Worm (Caenorhabditis elegans): ENCODE data around the gene R166.3.

Gene R166.3

DNA sequence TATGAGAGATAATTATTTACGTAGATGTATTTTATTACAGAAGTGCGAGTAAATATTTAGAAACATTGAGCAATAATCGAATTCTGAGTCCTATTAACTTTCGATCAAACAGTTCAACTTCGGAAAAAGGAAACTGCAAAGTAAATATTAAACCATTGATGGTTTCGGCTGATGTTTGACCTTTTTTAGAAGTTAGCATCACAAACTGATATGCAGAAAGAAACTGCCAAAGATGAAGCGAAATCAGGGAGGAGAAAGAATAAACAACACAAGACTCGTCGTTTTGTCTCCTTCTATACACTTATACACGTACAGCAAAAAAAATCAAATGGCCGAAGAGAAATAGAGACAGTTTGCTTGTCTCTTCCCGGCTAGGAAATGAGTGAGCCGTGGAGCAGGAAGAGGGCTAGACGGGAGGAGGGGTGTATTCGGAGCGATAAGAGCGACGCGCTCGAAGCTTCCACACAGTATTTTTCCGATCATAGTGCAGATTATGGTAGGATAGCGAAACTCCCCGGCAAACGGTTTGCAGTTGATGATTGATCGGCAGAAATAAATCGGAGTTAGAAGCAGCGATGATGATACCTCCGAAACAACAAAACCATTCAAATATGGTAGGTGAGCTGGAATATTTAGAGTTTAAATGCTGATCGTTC is 17.5 kb upstream of the R166.3 start:
- no peak for TF ChIP-seq ceh-13 (GFP tag; optimal IDR thresholded peaks at IDR 0.05)
- no peak for TF ChIP-seq ets-7 (tag; optimal IDR thresholded peaks at IDR 0.05)
- no peak for TF ChIP-seq B0310.2 (tag; optimal IDR thresholded peaks at IDR 0.05)
- no peak for TF ChIP-seq F13C5.2 (tag; optimal IDR thresholded peaks at IDR 0.05)
- TF ChIP-seq ama-1 (optimal IDR thresholded peaks at IDR 0.05) = no peak
- no peak for TF ChIP-seq scrt-1 (GFP tag; IDR thresholded peaks at IDR 0.05)
- no peak for TF ChIP-seq sea-1 (GFP tag; conservative IDR thresholded peaks at IDR 0.05)
- TF ChIP-seq hmbx-1 (tag; optimal IDR thresholded peaks at IDR 0.05) = no peak
- no peak for TF ChIP-seq pes-1 (GFP tag; IDR thresholded peaks at IDR 0.05)

DNA sequence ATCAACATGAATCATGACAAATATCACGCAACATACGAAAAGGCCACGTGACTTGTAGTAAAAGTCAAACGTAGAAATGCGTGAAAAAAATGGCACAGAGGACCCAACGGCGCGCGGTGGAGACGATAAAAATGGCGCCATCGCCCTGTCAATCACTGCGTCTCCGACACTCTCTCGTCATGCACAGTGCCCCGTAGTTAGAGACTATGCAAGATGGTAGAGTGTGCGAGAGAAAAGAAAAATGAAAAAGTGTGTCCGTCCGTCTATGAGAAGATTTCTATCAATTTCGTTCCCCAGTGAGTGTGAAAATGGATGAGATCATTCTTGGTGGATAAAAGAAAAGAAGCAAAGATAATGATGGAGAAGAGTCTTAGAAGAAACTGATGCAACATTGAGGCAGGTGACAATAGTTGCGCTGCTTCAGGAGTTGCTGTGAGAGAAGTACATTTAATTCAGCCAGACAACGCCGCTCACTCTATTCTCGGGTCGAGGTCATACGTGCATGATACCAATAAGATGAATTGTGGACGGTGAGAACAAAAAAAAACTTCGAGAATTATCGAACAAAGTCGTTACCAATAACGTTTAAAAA is 16.4 kb upstream of the R166.3 start:
- no peak for TF ChIP-seq ama-1 (optimal IDR thresholded peaks at IDR 0.05)
- TF ChIP-seq tbx-37 (GFP tag; conservative IDR thresholded peaks at IDR 0.05) = no peak
- TF ChIP-seq ets-7 (tag; optimal IDR thresholded peaks at IDR 0.05) = no peak
- no peak for TF ChIP-seq ceh-36 (tag; optimal IDR thresholded peaks at IDR 0.05)
- TF ChIP-seq hmbx-1 (tag; optimal IDR thresholded peaks at IDR 0.05) = no peak
- no peak for TF ChIP-seq hmg-4 (GFP tag; optimal IDR thresholded peaks at IDR 0.05)
- TF ChIP-seq tbx-11 (GFP tag; IDR thresholded peaks at IDR 0.05) = no peak
- no peak for TF ChIP-seq aly-1 (tag; optimal IDR thresholded peaks at IDR 0.05)
- no peak for TF ChIP-seq F13C5.2 (tag; optimal IDR thresholded peaks at IDR 0.05)
- TF ChIP-seq ceh-13 (GFP tag; optimal IDR thresholded peaks at IDR 0.05) = no peak
- TF ChIP-seq pes-1 (GFP tag; IDR thresholded peaks at IDR 0.05) = no peak
- no peak for TF ChIP-seq hnd-1 (tag; optimal IDR thresholded peaks at IDR 0.05)
- TF ChIP-seq tra-4 (tag; optimal IDR thresholded peaks at IDR 0.05) = no peak

DNA sequence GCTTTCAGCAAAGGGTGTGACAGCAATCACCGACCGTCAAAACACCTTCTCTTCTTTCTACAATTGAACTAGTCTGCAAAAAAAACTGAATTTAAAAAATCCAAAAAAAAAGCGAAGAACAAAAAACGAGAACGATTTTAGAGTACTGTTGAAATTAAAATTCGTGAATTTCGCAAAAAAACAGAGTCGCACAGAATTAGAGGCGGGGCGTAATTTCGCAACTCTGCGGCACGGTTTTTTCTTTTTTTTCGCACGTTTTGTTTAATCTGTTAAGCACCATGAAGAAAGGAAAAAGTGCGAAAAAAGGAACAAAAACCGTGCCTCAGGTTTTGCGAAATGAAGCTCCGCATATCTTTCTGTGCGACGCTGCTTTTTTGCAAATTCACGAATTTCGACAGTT is 15.8 kb upstream of the R166.3 start, which contains the start of gene mnk-1:
TSS of gene mnk-1 (minus strand) at position 73 of the 400 bp plus-strand sequence.
- no peak for TF ChIP-seq hmbx-1 (tag; optimal IDR thresholded peaks at IDR 0.05)

DNA sequence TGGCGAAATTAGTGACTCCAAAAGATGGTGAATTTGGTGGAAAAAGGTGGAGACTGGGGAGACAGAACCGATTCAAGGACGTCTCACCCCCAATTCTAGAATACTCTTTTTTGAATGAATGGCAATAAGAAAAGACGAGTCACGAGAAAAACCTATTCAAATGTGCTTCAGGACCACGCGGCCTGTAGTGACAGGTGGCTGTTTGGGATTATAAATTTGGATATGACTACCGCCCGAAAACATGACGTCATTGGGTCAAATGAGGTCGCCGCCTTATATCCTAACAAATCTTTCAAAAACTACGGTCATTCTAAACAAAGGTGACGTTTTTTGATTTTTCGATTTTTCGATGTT is 14.9 kb upstream of the R166.3 start:
- TF ChIP-seq tbx-11 (GFP tag; IDR thresholded peaks at IDR 0.05) = no peak
- no peak for TF ChIP-seq ceh-36 (tag; optimal IDR thresholded peaks at IDR 0.05)
- TF ChIP-seq hmbx-1 (tag; optimal IDR thresholded peaks at IDR 0.05) = no peak
- TF ChIP-seq aly-1 (tag; optimal IDR thresholded peaks at IDR 0.05) = no peak
- no peak for TF ChIP-seq tbx-37 (GFP tag; conservative IDR thresholded peaks at IDR 0.05)
- TF ChIP-seq sea-1 (GFP tag; conservative IDR thresholded peaks at IDR 0.05) = no peak
- TF ChIP-seq ama-1 (optimal IDR thresholded peaks at IDR 0.05) = no peak
- no peak for TF ChIP-seq scrt-1 (GFP tag; IDR thresholded peaks at IDR 0.05)

DNA sequence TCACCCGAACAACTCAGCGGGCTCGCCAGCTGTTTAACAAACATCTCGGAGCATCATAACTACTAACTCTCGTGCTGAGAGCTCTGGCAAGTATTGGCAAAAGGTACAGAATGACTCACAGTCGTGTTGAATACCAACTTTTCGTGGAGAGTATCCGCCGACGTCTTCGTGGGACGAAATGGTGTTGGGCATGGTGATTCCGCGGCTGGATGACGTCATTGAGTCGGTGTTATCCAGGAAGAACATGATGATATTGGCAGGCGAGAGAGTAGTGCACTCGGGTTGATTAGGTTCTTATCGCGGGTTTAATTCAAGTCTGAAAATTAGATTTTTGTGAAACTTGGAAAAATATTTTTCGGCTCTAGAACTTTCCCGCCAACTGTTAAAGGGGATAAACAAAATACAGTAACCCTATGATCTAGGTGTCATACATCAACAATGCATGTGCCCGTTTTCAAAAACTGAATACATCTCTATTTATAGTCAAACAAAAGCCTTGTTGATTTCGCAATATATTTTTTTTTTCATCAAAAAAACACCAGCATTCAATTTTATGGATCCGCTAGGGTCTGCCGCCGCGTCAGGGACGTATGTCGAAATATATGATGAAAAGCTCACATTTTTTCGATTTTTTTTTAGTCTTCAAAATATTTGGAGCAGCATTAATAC is 14.4 kb upstream of the R166.3 start:
- TF ChIP-seq hnd-1 (tag; optimal IDR thresholded peaks at IDR 0.05) (no peak), ceh-13 (GFP tag; optimal IDR thresholded peaks at IDR 0.05) (no peak)

DNA sequence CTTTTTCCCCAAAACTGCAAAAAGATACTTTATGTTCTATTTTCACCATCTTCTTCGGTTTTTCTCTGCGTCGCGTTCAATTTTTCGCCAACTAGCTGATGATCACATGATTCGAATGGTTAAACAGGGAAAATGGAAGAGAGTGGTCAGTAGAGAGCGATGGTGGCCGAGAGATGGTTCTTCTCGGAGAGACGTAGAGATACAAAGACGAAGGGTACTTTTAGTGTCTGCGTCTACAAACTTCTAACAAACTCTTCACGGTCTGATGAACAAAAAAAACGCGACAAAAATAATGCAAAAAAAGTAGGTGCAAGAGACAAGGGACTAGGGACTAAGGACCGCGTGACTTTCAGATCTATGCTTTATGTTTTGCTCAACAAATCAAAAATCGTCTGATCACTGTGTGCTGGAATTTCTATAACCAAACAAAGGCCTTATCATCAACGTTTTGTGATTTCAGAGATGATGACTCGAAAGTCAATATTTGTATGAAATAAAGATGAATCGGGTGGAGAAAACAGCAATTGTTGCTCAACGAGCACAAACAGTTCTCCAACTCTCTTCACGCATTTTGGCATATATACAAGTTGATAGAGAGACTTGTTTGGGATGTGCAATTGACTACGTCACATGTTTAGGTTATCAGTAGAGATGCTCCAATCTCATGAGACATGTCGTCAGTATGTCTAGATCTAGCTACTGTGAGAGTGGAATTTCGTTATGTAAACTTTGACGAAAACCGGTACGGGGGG is 13.0 kb upstream of the R166.3 start:
- TF ChIP-seq pes-1 (GFP tag; IDR thresholded peaks at IDR 0.05) (no peak), B0310.2 (tag; optimal IDR thresholded peaks at IDR 0.05) (no peak), ets-7 (tag; optimal IDR thresholded peaks at IDR 0.05) (no peak), ama-1 (optimal IDR thresholded peaks at IDR 0.05) (no peak), hmbx-1 (tag; optimal IDR thresholded peaks at IDR 0.05) (no peak), tra-4 (tag; optimal IDR thresholded peaks at IDR 0.05) (no peak), aly-1 (tag; optimal IDR thresholded peaks at IDR 0.05) (no peak), ceh-13 (GFP tag; optimal IDR thresholded peaks at IDR 0.05) (no peak), scrt-1 (GFP tag; IDR thresholded peaks at IDR 0.05) (no peak), hmg-4 (GFP tag; optimal IDR thresholded peaks at IDR 0.05) (no peak), sea-1 (GFP tag; conservative IDR thresholded peaks at IDR 0.05) (no peak), ceh-36 (tag; optimal IDR thresholded peaks at IDR 0.05) (no peak), tbx-11 (GFP tag; IDR thresholded peaks at IDR 0.05) (no peak), hnd-1 (tag; optimal IDR thresholded peaks at IDR 0.05) (no peak), tbx-37 (GFP tag; conservative IDR thresholded peaks at IDR 0.05) (no peak), flt-1 (GFP tag; IDR thresholded peaks at IDR 0.05) (no peak), F13C5.2 (tag; optimal IDR thresholded peaks at IDR 0.05) (no peak)

DNA sequence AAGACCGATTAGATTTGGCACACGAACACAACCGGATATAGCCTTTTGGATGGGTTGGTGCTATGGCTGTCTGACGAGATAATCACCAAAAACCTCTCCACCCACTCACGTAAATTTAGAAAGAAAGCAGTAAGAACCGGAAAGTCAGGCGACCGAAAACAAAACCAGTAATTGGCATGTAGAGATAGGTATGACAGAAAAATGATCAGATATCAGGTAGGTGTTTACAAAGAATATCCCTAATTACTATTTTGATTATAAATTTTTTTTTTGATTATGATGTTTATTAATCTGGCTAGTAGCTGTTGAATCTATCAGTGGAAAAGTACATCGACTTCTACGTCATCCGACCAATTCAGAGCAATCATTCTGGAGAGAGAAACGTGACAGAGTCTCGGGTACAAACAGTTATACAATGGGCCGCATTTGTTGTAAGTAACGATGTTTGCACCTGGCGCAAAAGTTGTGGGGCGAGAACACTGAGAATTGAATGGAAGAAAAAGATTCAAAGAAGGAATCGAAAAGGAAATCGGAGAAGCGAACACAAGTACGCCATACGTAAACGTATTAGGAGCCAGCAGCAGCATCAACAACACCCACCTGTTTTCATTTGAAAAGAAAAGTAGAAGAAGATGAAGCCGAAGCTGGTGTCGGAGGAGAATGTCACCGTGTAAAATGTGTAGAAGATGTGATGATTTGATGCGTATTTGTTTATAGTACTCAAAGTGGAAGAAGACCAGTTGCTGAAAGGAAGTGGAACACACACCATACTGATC is 11.9 kb upstream of the R166.3 start:
- TF ChIP-seq sea-1 (GFP tag; conservative IDR thresholded peaks at IDR 0.05) (no peak), aly-1 (tag; optimal IDR thresholded peaks at IDR 0.05) (no peak), tra-4 (tag; optimal IDR thresholded peaks at IDR 0.05) (no peak), ama-1 (optimal IDR thresholded peaks at IDR 0.05) (no peak), B0310.2 (tag; optimal IDR thresholded peaks at IDR 0.05) (no peak), hmbx-1 (tag; optimal IDR thresholded peaks at IDR 0.05) (no peak), ceh-36 (tag; optimal IDR thresholded peaks at IDR 0.05) (no peak), scrt-1 (GFP tag; IDR thresholded peaks at IDR 0.05) (no peak), tbx-11 (GFP tag; IDR thresholded peaks at IDR 0.05) (no peak), F13C5.2 (tag; optimal IDR thresholded peaks at IDR 0.05) (no peak), tbx-37 (GFP tag; conservative IDR thresholded peaks at IDR 0.05) (no peak), flt-1 (GFP tag; IDR thresholded peaks at IDR 0.05) (no peak), hnd-1 (tag; optimal IDR thresholded peaks at IDR 0.05) (no peak), ets-7 (tag; optimal IDR thresholded peaks at IDR 0.05) (no peak), ceh-13 (GFP tag; optimal IDR thresholded peaks at IDR 0.05) (no peak), hmg-4 (GFP tag; optimal IDR thresholded peaks at IDR 0.05) (no peak), pes-1 (GFP tag; IDR thresholded peaks at IDR 0.05) (no peak)
